Fruit fly (Drosophila melanogaster): ENCODE measurements around the gene Men-b.

DNA sequence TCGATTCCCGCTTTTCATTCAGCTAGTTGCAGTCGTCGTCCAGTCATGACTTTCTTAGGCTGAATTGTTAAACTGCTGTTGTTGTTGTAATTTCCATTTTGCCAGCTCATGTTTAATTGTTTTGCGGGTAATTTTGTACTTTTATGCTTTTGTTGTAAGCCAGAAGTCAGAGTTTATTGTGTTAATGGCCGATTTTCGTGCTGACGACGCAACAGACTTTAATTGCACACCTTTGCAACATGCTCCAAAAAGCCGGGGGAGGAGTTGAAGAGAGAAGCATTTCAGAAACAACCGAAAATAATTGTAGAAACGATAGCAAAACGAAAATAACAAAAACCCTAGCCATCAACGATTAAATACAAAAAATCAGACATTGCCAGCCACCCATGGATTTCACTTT lies 12.8 kb upstream of the Men-b start:
- TF ChIP-seq CTCF (optimal IDR thresholded peaks at IDR 0.05) (no peak), CG8478 (optimal IDR thresholded peaks at IDR 0.05) (no peak)

Measured in S2 (cell line).